Fruit fly (Drosophila melanogaster) whole organism, prepupa: ENCODE results near the gene VhaAC45RP.

Experiments used
- Blimp-1 ChIP-seq: fragments of 200-800 bp; sonication (Bioruptor generic); optimal IDR thresholded peaks from 3 replicates; lab custom pipeline; 2017; ENCODE audit warnings: missing biosample characterization, missing genetic modification characterization, mild to moderate bottlenecking, moderate library complexity, missing genetic modification reagents
- CG10631 ChIP-seq: fragments of 200-800 bp; sonication (Bioruptor generic); optimal IDR thresholded peaks from 2 replicates; lab custom pipeline; 2016; ENCODE audit warnings: missing biosample characterization, missing genetic modification characterization
- CG10669 ChIP-seq: fragments of 200-800 bp; sonication (Bioruptor generic); optimal IDR thresholded peaks from 3 replicates; lab custom pipeline; 2018; ENCODE audit warnings: missing biosample characterization, mild to moderate bottlenecking, missing genetic modification characterization, moderate library complexity
- CG11294 ChIP-seq: fragments of 200-800 bp; sonication (Bioruptor generic); IDR thresholded peaks from 2 replicates; pipeline ENCODE4 v1.3.6; 2022; ENCODE audit warnings: missing biosample characterization, missing genetic modification characterization
- CG11762 ChIP-seq: fragments of 200-800 bp; sonication (Bioruptor generic); optimal IDR thresholded peaks from 3 replicates; lab custom pipeline; 2016; ENCODE audit warnings: missing biosample characterization, missing genetic modification characterization; ENCODE audit not compliant: insufficient read depth
- CG15336 ChIP-seq: fragments of 200-800 bp; sonication (Bioruptor generic); IDR thresholded peaks from 2 replicates; pipeline ENCODE4 v1.3.6; 2022; ENCODE audit warnings: missing biosample characterization, missing genetic modification characterization
- CG1621 ChIP-seq: fragments of 200-800 bp; sonication (Bioruptor generic); optimal IDR thresholded peaks from 3 replicates; lab custom pipeline; 2018; ENCODE audit warnings: missing biosample characterization, mild to moderate bottlenecking, missing genetic modification characterization
- CG16779 ChIP-seq: fragments of 200-800 bp; sonication (Bioruptor generic); optimal IDR thresholded peaks from 3 replicates; lab custom pipeline; 2017; ENCODE audit warnings: missing biosample characterization, mild to moderate bottlenecking, missing genetic modification characterization
- CG3032 ChIP-seq: fragments of 200-800 bp; optimal IDR thresholded peaks from 2 replicates; lab custom pipeline; 2019; ENCODE audit warnings: missing biosample characterization, mild to moderate bottlenecking, missing genetic modification characterization, moderate library complexity
- CG31627 ChIP-seq: fragments of 200-800 bp; sonication (Bioruptor generic); optimal IDR thresholded peaks from 3 replicates; lab custom pipeline; 2016; ENCODE audit warnings: missing biosample characterization, missing genetic modification characterization
- CG32006 ChIP-seq: fragments of 200-800 bp; sonication (Bioruptor generic); optimal IDR thresholded peaks from 3 replicates; lab custom pipeline; 2017; ENCODE audit warnings: missing biosample characterization, mild to moderate bottlenecking, missing genetic modification characterization
- CG6276 ChIP-seq: fragments of 200-800 bp; sonication (Bioruptor generic); optimal IDR thresholded peaks from 2 replicates; lab custom pipeline; 2017; ENCODE audit warnings: missing biosample characterization, mild to moderate bottlenecking, missing genetic modification characterization
- CG6792 ChIP-seq: fragments of 200-800 bp; sonication (Bioruptor generic); optimal IDR thresholded peaks from 3 replicates; lab custom pipeline; 2016; ENCODE audit warnings: missing biosample characterization, missing genetic modification characterization
- CG6808 ChIP-seq: fragments of 200-800 bp; sonication (Bioruptor generic); optimal IDR thresholded peaks from 3 replicates; lab custom pipeline; 2017; ENCODE audit warnings: missing biosample characterization, missing genetic modification characterization, mild to moderate bottlenecking, moderate library complexity, missing genetic modification reagents
- CG8119 ChIP-seq: fragments of 200-800 bp; sonication (Bioruptor generic); IDR thresholded peaks from 3 replicates; pipeline ENCODE4 v1.3.6; 2022; ENCODE audit warnings: missing biosample characterization, missing genetic modification characterization
- CG8319 ChIP-seq: fragments of 200-800 bp; sonication (Bioruptor generic); optimal IDR thresholded peaks from 3 replicates; lab custom pipeline; 2016; ENCODE audit warnings: missing biosample characterization, missing genetic modification characterization
- CG8632 ChIP-seq: fragments of 200-800 bp; sonication (Bioruptor generic); optimal IDR thresholded peaks from 3 replicates; lab custom pipeline; 2016; ENCODE audit warnings: missing biosample characterization, missing genetic modification characterization
- CG9139 ChIP-seq: fragments of 200-800 bp; sonication (Bioruptor generic); optimal IDR thresholded peaks from 3 replicates; lab custom pipeline; 2017; ENCODE audit warnings: missing biosample characterization, mild to moderate bottlenecking, missing genetic modification characterization
- Eip75B ChIP-seq: fragments of 200-800 bp; sonication (Bioruptor generic); optimal IDR thresholded peaks from 3 replicates; lab custom pipeline; 2016; ENCODE audit warnings: missing biosample characterization, missing genetic modification characterization
- Eip93F ChIP-seq: fragments of 200-800 bp; sonication (Bioruptor generic); optimal IDR thresholded peaks from 2 replicates; lab custom pipeline; 2016; ENCODE audit warnings: missing biosample characterization, mild to moderate bottlenecking, missing genetic modification characterization
- Ets96B ChIP-seq: fragments of 200-800 bp; optimal IDR thresholded peaks from 2 replicates; lab custom pipeline; 2019; ENCODE audit warnings: missing biosample characterization, mild to moderate bottlenecking, missing genetic modification characterization, moderate library complexity
- Gug ChIP-seq: fragments of 200-800 bp; sonication (Bioruptor generic); IDR thresholded peaks from 2 replicates; pipeline ENCODE4 v1.3.6; 2022; ENCODE audit warnings: missing biosample characterization, missing genetic modification characterization
- Hr38 ChIP-seq: sonication (Bioruptor generic); optimal IDR thresholded peaks from 2 replicates; lab custom pipeline; 2016; ENCODE audit warnings: missing biosample characterization, missing genetic modification characterization
- Hr39 ChIP-seq: fragments of 200-800 bp; sonication (Bioruptor generic); optimal IDR thresholded peaks from 2 replicates; lab custom pipeline; 2016; ENCODE audit warnings: missing biosample characterization, missing genetic modification characterization
- Lpt ChIP-seq: fragments of 200-800 bp; sonication (Bioruptor generic); optimal IDR thresholded peaks from 3 replicates; lab custom pipeline; 2016; ENCODE audit warnings: missing biosample characterization, missing genetic modification characterization
- Met ChIP-seq: fragments of 200-800 bp; sonication (Bioruptor generic); optimal IDR thresholded peaks from 3 replicates; lab custom pipeline; 2016; ENCODE audit warnings: missing biosample characterization, missing genetic modification characterization
- OdsH ChIP-seq: fragments of 200-800 bp; sonication (Bioruptor generic); optimal IDR thresholded peaks from 3 replicates; lab custom pipeline; 2016; ENCODE audit warnings: missing biosample characterization, missing genetic modification characterization
- Smox ChIP-seq: fragments of 200-800 bp; sonication (Bioruptor generic); optimal IDR thresholded peaks from 3 replicates; lab custom pipeline; 2016; ENCODE audit warnings: missing biosample characterization, missing genetic modification characterization
- Sox14 ChIP-seq: fragments of 200-800 bp; sonication (Bioruptor generic); optimal IDR thresholded peaks from 3 replicates; lab custom pipeline; 2016; ENCODE audit warnings: missing biosample characterization, missing genetic modification characterization
- Sox15 ChIP-seq: fragments of 200-800 bp; sonication (Bioruptor generic); optimal IDR thresholded peaks from 3 replicates; lab custom pipeline; 2016; ENCODE audit warnings: missing biosample characterization, missing genetic modification characterization
- achi ChIP-seq: fragments of 200-800 bp; sonication (Bioruptor generic); optimal IDR thresholded peaks from 3 replicates; lab custom pipeline; 2016; ENCODE audit warnings: missing biosample characterization, missing genetic modification characterization
- acj6 ChIP-seq: fragments of 200-800 bp; sonication (Bioruptor generic); optimal IDR thresholded peaks from 3 replicates; lab custom pipeline; 2016; ENCODE audit warnings: missing biosample characterization, missing genetic modification characterization
- dac ChIP-seq: fragments of 200-800 bp; sonication (Bioruptor generic); optimal IDR thresholded peaks from 2 replicates; lab custom pipeline; 2017; ENCODE audit warnings: missing biosample characterization, mild to moderate bottlenecking, missing genetic modification characterization
- dsx ChIP-seq: fragments of 200-800 bp; optimal IDR thresholded peaks from 3 replicates; lab custom pipeline; 2019; ENCODE audit warnings: missing biosample characterization, mild to moderate bottlenecking, missing genetic modification characterization, moderate library complexity; ENCODE audit not compliant: poor library complexity, severe bottlenecking
- eg ChIP-seq: fragments of 200-800 bp; sonication (Bioruptor generic); IDR thresholded peaks from 3 replicates; pipeline ENCODE4 v1.3.6; 2022; ENCODE audit warnings: missing biosample characterization, missing genetic modification characterization
- esn ChIP-seq: fragments of 200-800 bp; sonication (Bioruptor generic); optimal IDR thresholded peaks from 2 replicates; lab custom pipeline; 2016; ENCODE audit warnings: missing biosample characterization, mild to moderate bottlenecking, missing genetic modification characterization, moderate library complexity
- fd59A ChIP-seq: fragments of 200-800 bp; sonication (Bioruptor generic); optimal IDR thresholded peaks from 2 replicates; lab custom pipeline; 2017; ENCODE audit warnings: missing biosample characterization, mild to moderate bottlenecking, missing genetic modification characterization, missing genetic modification reagents
- fd85E ChIP-seq: fragments of 200-800 bp; sonication (Bioruptor generic); optimal IDR thresholded peaks from 3 replicates; lab custom pipeline; 2016; ENCODE audit warnings: missing biosample characterization, missing genetic modification characterization
- fkh ChIP-seq: fragments of 200-800 bp; sonication (Bioruptor generic); optimal IDR thresholded peaks from 3 replicates; lab custom pipeline; 2017; ENCODE audit warnings: missing biosample characterization, mild to moderate bottlenecking, missing genetic modification characterization, moderate library complexity
- lz ChIP-seq: fragments of 200-800 bp; sonication (Bioruptor generic); optimal IDR thresholded peaks from 3 replicates; lab custom pipeline; 2016; ENCODE audit warnings: missing biosample characterization, missing genetic modification characterization
- pdm3 ChIP-seq: fragments of 200-800 bp; sonication (Bioruptor generic); optimal IDR thresholded peaks from 3 replicates; lab custom pipeline; 2016; ENCODE audit warnings: missing biosample characterization, missing genetic modification characterization
- spab ChIP-seq: fragments of 200-800 bp; sonication (Bioruptor generic); optimal IDR thresholded peaks from 2 replicates; lab custom pipeline; 2017; ENCODE audit warnings: missing biosample characterization, mild to moderate bottlenecking, missing genetic modification characterization, missing genetic modification reagents
- ss ChIP-seq, 2 experiments: fragments of 200-800 bp; sonication (Bioruptor generic); optimal IDR thresholded peaks; 2 replicates in 1 of 2; 3 replicates in 1 of 2; lab custom pipeline; 2017 to 2018; ENCODE audit warnings: mild to moderate bottlenecking in 2 of 2, missing biosample characterization in 2 of 2, missing genetic modification characterization in 2 of 2, moderate library complexity in 1 of 2
- svp ChIP-seq: fragments of 200-800 bp; sonication (Bioruptor generic); peaks from one replicate; lab custom pipeline; 2016; ENCODE audit warnings: missing biosample characterization, missing genetic modification characterization
- vri ChIP-seq: fragments of 200-800 bp; sonication (Bioruptor generic); optimal IDR thresholded peaks from 3 replicates; lab custom pipeline; 2016; ENCODE audit warnings: missing biosample characterization, mild to moderate bottlenecking, missing genetic modification characterization

Gene VhaAC45RP

DNA sequence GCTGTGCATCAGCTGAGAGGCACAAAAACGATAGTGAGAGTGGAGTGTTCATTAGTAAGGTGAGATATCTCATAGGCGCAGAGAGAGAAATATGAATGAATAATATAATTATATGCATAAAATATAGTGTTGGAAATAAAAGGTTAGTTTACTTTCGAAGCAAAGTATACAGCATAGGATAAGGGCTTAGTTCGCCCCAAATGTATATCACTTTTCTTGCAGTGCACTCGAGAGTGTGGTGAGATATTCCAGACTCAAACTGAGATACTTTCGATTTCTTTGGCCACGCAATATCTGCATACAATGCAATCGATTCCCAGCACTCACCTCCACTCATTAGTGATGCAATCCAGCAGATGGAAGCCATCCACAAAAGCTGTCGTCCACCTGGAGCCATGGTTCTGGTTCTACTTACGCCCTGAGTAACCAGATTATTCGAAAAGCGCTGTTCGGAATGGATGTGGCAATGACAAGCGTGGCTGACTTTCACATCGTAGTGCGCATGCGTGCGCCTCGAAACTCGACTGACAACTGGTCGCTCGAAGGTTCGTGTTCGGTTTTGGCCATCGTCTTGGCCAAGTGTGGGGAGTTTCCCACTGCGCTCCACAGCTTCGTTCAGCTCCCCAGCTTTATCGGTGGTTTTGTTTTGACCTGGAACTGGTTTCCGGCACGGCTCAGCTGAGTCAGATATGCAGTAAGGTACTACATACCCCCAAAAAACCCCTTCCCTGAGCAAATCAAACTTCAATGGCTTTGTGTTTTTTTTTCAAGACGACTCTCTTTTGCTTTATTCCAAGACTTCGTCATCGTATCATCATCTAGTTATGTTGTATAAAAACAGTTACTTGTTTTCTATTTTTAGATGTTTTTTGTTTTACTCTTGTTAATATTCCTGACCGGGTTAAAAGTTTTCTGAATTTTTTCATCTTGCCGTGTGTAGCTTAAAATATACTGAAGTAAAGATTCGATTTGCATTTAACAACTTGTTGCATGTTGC lies 4.8 kb upstream of the VhaAC45RP start, which contains the start of gene Rsod (continued):
- TF ChIP-seq CG11762 (peak; percentile 77), CG6808 (GFP tag; lab: Kevin White, UChicago) (peak; percentile 21), spab (GFP tag; lab: Kevin White, UChicago) (peak; percentile 65), vri (GFP tag; lab: Kevin White, UChicago) (peak; percentile 74), achi (GFP tag; lab: Kevin White, UChicago) (peak; percentile 88), CG8319 (peak; percentile 7), CG16779 (peak; percentile 66), fd59A (GFP tag; lab: Kevin White, UChicago) (peak; percentile 45), CG8119 (GFP tag; lab: Robert Waterston, UW) (peak; percentile 94), Ets96B (tag; lab: Kevin White, UChicago) (peak; percentile 78), CG8632 (peak; percentile 79), lz (GFP tag; lab: Kevin White, UChicago) (peak; percentile 81), CG15336 (GFP tag; lab: Robert Waterston, UW) (peak; percentile 95), CG6792 (GFP tag; lab: Kevin White, UChicago) (peak; percentile 81), ss (GFP tag; optimal IDR thresholded peaks at IDR 0.05; lab: Kevin White, UChicago) (peak; percentile 17 to 50), Eip75B (GFP tag; lab: Kevin White, UChicago) (peak; percentile 70), CG6276 (GFP tag; lab: Kevin White, UChicago) (peak; percentile 88), Smox (GFP tag; lab: Kevin White, UChicago) (peak; percentile 84), Eip93F (peak; percentile 68), CG9139 (GFP tag; lab: Kevin White, UChicago) (no peak), Hr38 (no peak), CG3032 (tag; lab: Kevin White, UChicago) (peak; percentile 76), Blimp-1 (peak; percentile 99), CG11294 (GFP tag; lab: Robert Waterston, UW) (peak; percentile 86), Lpt (GFP tag; lab: Kevin White, UChicago) (peak; percentile 90), eg (peak; percentile 97), CG32006 (GFP tag; lab: Kevin White, UChicago) (peak; percentile 92), OdsH (GFP tag; lab: Kevin White, UChicago) (peak; percentile 91), dac (GFP tag; lab: Kevin White, UChicago) (peak; percentile 84), acj6 (GFP tag; lab: Kevin White, UChicago) (peak; percentile 88)

DNA sequence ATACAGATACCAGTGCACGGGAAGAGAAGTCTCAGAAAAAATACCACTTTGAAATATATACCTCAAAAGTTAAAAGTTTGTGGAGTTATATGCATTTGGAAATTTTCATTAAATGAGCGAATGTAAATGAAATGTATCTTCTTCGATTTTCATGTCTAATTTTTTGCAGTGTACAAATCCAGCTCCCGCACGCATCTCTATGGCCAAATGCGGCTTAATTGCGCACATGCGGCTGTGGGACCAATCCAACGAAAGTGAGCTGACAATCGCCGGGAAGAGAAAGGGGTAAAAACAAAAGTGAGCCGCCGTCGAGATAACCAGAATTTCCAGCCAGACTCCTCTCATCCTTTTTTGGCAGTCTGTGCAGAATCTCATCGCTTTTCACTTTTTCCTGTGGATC lies 2.1 kb downstream of the VhaAC45RP start:
- TF ChIP-seq OdsH (GFP tag; lab: Kevin White, UChicago): peak; percentile 58
- TF ChIP-seq vri (GFP tag; lab: Kevin White, UChicago): no peak
- no peak for TF ChIP-seq ss (GFP tag; optimal IDR thresholded peaks at IDR 0.05; lab: Kevin White, UChicago)
- TF ChIP-seq CG15336 (GFP tag; lab: Robert Waterston, UW): peak; percentile 89
- TF ChIP-seq CG10631 (GFP tag; lab: Kevin White, UChicago): peak; percentile 43
- peak; percentile 26 for TF ChIP-seq Sox14
- no peak for TF ChIP-seq CG31627 (GFP tag; lab: Kevin White, UChicago)
- TF ChIP-seq Sox15 (GFP tag; lab: Kevin White, UChicago): no peak
- TF ChIP-seq fd85E (GFP tag; lab: Kevin White, UChicago): no peak
- no peak for TF ChIP-seq fd59A (GFP tag; lab: Kevin White, UChicago)
- no peak for TF ChIP-seq dsx (GFP tag; lab: Kevin White, UChicago)
- TF ChIP-seq CG11294 (GFP tag; lab: Robert Waterston, UW): peak; percentile 42; the same call in 1 of the 2 replicates
- TF ChIP-seq Hr38: no peak
- no peak for TF ChIP-seq CG8632
- peak; percentile 29 for TF ChIP-seq lz (GFP tag; lab: Kevin White, UChicago)
- no peak for TF ChIP-seq CG6808 (GFP tag; lab: Kevin White, UChicago)
- peak; percentile 80 for TF ChIP-seq dac (GFP tag; lab: Kevin White, UChicago)
- TF ChIP-seq CG1621: no peak
- peak; percentile 8 for TF ChIP-seq Hr39 (GFP tag; lab: Kevin White, UChicago)
- TF ChIP-seq CG16779: no peak
- TF ChIP-seq CG9139 (GFP tag; lab: Kevin White, UChicago): no peak
- peak; percentile 66 for TF ChIP-seq svp (GFP tag; lab: Kevin White, UChicago)
- TF ChIP-seq Gug (GFP tag; lab: Robert Waterston, UW): peak; percentile 64
- TF ChIP-seq acj6 (GFP tag; lab: Kevin White, UChicago): peak; percentile 31
- TF ChIP-seq CG6276 (GFP tag; lab: Kevin White, UChicago): peak; percentile 72
- TF ChIP-seq pdm3: peak; percentile 57
- TF ChIP-seq CG10669 (GFP tag; lab: Kevin White, UChicago): no peak
- peak; percentile 13 for TF ChIP-seq esn (GFP tag; lab: Kevin White, UChicago)
- no peak for TF ChIP-seq fkh (GFP tag; lab: Kevin White, UChicago)
- peak; percentile 17 for TF ChIP-seq Met
